Worm (Caenorhabditis elegans) whole organism, young adult: ENCODE data around the gene clc-6.

Experiments used
- F10E7.11 ChIP-seq: sonication (generic microtip); optimal IDR thresholded peaks from 2 replicates; lab custom pipeline; 2017; ENCODE audit warnings: mild to moderate bottlenecking, missing genetic modification characterization, moderate library complexity, missing compliant biosample characterization
- Y95B8A.8 ChIP-seq: fragments of 200-800 bp; sonication (Bioruptor generic); IDR thresholded peaks from 2 replicates; pipeline ENCODE4 v1.3.6; 2022; ENCODE audit warnings: missing genetic modification reagents, missing genetic modification characterization, missing compliant biosample characterization
- ZK185.1 ChIP-seq: sonication (generic microtip); optimal IDR thresholded peaks from 2 replicates; lab custom pipeline; 2016; ENCODE audit warnings: mild to moderate bottlenecking, missing genetic modification characterization, missing compliant biosample characterization; ENCODE audit not compliant: poor library complexity, severe bottlenecking
- ama-1 ChIP-seq, 3 experiments: fragments of 150-350 bp in 1 of 3; sonication (generic microtip) in 2 of 3; optimal IDR thresholded peaks; 2 replicates each; lab custom pipeline; 2014 to 2018; ENCODE audit warnings: missing biosample characterization in 2 of 3, missing genetic modification characterization in 2 of 3, missing genetic modification reagents in 2 of 3
- dpl-1 ChIP-seq: fragments of 150-350 bp; optimal IDR thresholded peaks from 2 replicates; lab custom pipeline; 2014; ENCODE audit warnings: missing biosample characterization, missing genetic modification reagents, missing genetic modification characterization
- hmg-1.2 ChIP-seq: fragments of 200-800 bp; sonication (Bioruptor generic); IDR thresholded peaks from 2 replicates; pipeline ENCODE4 v1.3.6; 2022; ENCODE audit warnings: missing genetic modification reagents, missing genetic modification characterization, missing compliant biosample characterization
- lag-1 ChIP-seq: fragments of 200-800 bp; sonication (Bioruptor generic); IDR thresholded peaks from 2 replicates; pipeline ENCODE4 v1.3.6; 2022; ENCODE audit warnings: missing genetic modification reagents, missing genetic modification characterization, missing compliant biosample characterization
- let-607 ChIP-seq, 2 experiments: fragments of 200-800 bp in 1 of 2; sonication (Bioruptor generic) in 1 of 2; sonication (generic microtip) in 1 of 2; optimal IDR thresholded peaks; 2 replicates each; lab custom pipeline; 2016 to 2018; ENCODE audit warnings: mild to moderate bottlenecking in 2 of 2, missing compliant biosample characterization in 2 of 2, missing genetic modification characterization in 2 of 2, moderate library complexity in 2 of 2, missing genotype in 1 of 2
- lsl-1 ChIP-seq: fragments of 200-800 bp; sonication (Bioruptor generic); optimal IDR thresholded peaks from 2 replicates; lab custom pipeline; 2018; ENCODE audit warnings: mild to moderate bottlenecking, missing genetic modification characterization, moderate library complexity, missing compliant biosample characterization
- repo-1 ChIP-seq: sonication (generic microtip); optimal IDR thresholded peaks from 2 replicates; lab custom pipeline; 2017; ENCODE audit warnings: mild to moderate bottlenecking, missing genetic modification characterization, missing compliant biosample characterization
- sea-2 ChIP-seq: fragments of 200-800 bp; sonication (Bioruptor generic); IDR thresholded peaks from 2 replicates; pipeline ENCODE4 v1.3.6; 2022; ENCODE audit warnings: missing genetic modification characterization, missing compliant biosample characterization
- snpc-3.4 ChIP-seq: sonication (generic microtip); optimal IDR thresholded peaks from 2 replicates; lab custom pipeline; 2017; ENCODE audit warnings: missing genetic modification characterization, mild to moderate bottlenecking, missing compliant biosample characterization, antibody characterized with exemption, moderate library complexity, missing genotype, missing genetic modification reagents
- unc-130 ChIP-seq: sonication (generic microtip); optimal IDR thresholded peaks from 2 replicates; lab custom pipeline; 2016; ENCODE audit warnings: missing genetic modification reagents, missing genetic modification characterization, missing compliant biosample characterization
- ztf-28 ChIP-seq: fragments of 200-800 bp; sonication (Bioruptor generic); IDR thresholded peaks from 2 replicates; pipeline ENCODE4 v1.3.6; 2022; ENCODE audit warnings: missing genetic modification reagents, missing genetic modification characterization, missing compliant biosample characterization

- TF ChIP-seq ztf-28 (GFP tag; lab: Robert Waterston, UW) (no peak), hmg-1.2 (no peak), dpl-1 (GFP tag; lab: Kevin White, UChicago) (no peak), sea-2 (GFP tag; lab: Robert Waterston, UW) (no peak), ZK185.1 (tag; lab: Kevin White, UChicago) (no peak), let-607 (tag; optimal IDR thresholded peaks at IDR 0.05; lab: Kevin White, UChicago) (no peak), repo-1 (tag; lab: Kevin White, UChicago) (no peak), unc-130 (no peak), Y95B8A.8 (no peak), lag-1 (GFP tag; lab: Robert Waterston, UW) (no peak), snpc-3.4 (tag; lab: Kevin White, UChicago) (no peak), F10E7.11 (tag; lab: Kevin White, UChicago) (no peak), lsl-1 (GFP tag; lab: Kevin White, UChicago) (no peak), ama-1 (optimal IDR thresholded peaks at IDR 0.05; lab: Kevin White, UChicago) (no peak), ama-1 (GFP tag; optimal IDR thresholded peaks at IDR 0.05; lab: Kevin White, UChicago) (no peak)
These were observed 15.1 kb downstream of the clc-6 start for ce11 chrV:11180951-11181350.
